Worm (Caenorhabditis elegans): Measurements from ENCODE around the gene C08E8.11.

Gene C08E8.11

DNA sequence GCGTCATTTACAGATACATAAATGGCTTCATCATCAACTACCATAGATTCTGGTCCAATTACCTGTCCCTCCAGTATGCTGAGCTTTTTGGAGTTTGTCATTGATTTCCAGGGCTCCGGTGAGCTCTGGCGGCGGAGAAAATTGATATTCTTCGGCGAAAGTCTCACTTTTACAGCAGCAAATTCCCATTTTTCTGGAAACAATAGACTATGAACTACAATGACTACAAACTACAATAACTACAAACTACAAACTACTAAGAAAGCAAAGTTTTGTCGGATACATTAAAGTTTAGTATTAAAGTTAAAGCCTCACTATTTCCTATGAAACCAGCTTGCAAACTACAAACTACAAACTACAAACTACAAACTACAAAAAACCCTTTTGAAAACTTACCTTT is 4.9 kb downstream of the C08E8.11 start, which contains the start of gene C08E8.2:
TSS of gene C08E8.2 (minus strand) at position 101 of the 400 bp plus-strand sequence.
- TF ChIP-seq tbx-8 (GFP tag; optimal IDR thresholded peaks at IDR 0.05) (no peak), mab-5 (tag; optimal IDR thresholded peaks at IDR 0.05) (no peak), bed-3 (GFP tag; optimal IDR thresholded peaks at IDR 0.05) (no peak), nhr-12 (tag; optimal IDR thresholded peaks at IDR 0.05) (no peak), drap-1 (GFP tag; optimal IDR thresholded peaks at IDR 0.05) (no peak), ceh-83 (GFP tag; optimal IDR thresholded peaks at IDR 0.05) (no peak), ztf-11 (tag; optimal IDR thresholded peaks at IDR 0.05) (no peak), zip-8 (tag; optimal IDR thresholded peaks at IDR 0.05) (no peak), unc-120 (tag; optimal IDR thresholded peaks at IDR 0.05; ENCODE audit: poor library complexity, severe bottlenecking) (no peak), ceh-39 (tag; optimal IDR thresholded peaks at IDR 0.05) (no peak)

DNA sequence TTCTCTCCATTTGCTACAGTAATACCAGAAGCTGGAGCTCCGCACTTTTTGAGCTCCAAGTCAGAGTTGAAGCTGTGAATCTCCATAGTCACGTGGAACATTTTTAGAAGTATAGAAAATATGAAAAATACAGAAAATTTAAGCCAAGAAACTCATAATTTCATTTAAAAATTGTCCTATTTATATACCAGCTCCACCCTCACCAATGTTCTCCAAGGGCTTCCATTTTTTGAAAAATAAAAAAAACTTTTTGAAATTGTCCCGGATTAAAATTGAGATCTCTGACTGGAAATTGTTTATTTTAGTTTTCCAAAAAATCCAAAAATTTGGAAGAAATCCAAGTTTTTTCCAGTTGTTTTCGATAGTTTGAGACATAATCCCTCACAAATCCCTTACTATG is 9.1 kb downstream of the C08E8.11 start, which contains the start of gene C08E8.5:
TSS of gene C08E8.5 (minus strand) at position 101 of the 400 bp plus-strand sequence.
- TF ChIP-seq ztf-11 (tag; optimal IDR thresholded peaks at IDR 0.05) = no peak
- no peak for TF ChIP-seq elt-3 (tag; optimal IDR thresholded peaks at IDR 0.05)
- TF ChIP-seq lsy-2 (tag; optimal IDR thresholded peaks at IDR 0.05) = no peak
- TF ChIP-seq tbx-8 (GFP tag; optimal IDR thresholded peaks at IDR 0.05) = no peak
- TF ChIP-seq zip-8 (tag; optimal IDR thresholded peaks at IDR 0.05) = no peak
- TF ChIP-seq ces-1 (GFP tag; optimal IDR thresholded peaks at IDR 0.05) = no peak
- TF ChIP-seq ceh-83 (GFP tag; optimal IDR thresholded peaks at IDR 0.05) = no peak
- no peak for TF ChIP-seq mls-2 (tag; optimal IDR thresholded peaks at IDR 0.05)
- TF ChIP-seq bed-3 (GFP tag; optimal IDR thresholded peaks at IDR 0.05) = no peak

DNA sequence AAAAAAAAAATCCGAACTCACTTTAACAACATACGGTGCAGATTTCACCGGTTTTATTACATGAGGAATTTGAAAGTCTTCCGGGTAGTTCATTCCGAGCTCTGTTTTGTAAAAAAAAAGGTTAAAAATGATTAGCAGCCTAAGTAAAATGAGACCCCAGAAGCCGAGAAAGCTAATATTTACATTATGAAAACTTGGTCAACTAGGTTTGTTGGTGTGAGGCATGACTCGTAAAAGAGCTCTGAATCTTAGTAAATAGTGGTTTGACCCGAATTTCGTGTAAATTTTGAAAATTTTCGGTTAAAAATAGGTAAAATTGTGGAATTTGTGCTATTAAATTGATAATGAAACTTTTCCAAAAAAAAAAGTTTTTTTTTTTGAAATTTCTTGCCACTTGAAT is 11.6 kb downstream of the C08E8.11 start, which contains the start of gene C08E8.1:
TSS of gene C08E8.1 (minus strand) at position 101 of the 400 bp plus-strand sequence.
- TF ChIP-seq cnd-1 (tag; optimal IDR thresholded peaks at IDR 0.05) (no peak), nhr-12 (tag; optimal IDR thresholded peaks at IDR 0.05) (no peak), snpc-4 (tag; optimal IDR thresholded peaks at IDR 0.05) (no peak), hlh-1 (tag; optimal IDR thresholded peaks at IDR 0.05) (no peak), unc-62 (GFP tag; optimal IDR thresholded peaks at IDR 0.05) (no peak)

DNA sequence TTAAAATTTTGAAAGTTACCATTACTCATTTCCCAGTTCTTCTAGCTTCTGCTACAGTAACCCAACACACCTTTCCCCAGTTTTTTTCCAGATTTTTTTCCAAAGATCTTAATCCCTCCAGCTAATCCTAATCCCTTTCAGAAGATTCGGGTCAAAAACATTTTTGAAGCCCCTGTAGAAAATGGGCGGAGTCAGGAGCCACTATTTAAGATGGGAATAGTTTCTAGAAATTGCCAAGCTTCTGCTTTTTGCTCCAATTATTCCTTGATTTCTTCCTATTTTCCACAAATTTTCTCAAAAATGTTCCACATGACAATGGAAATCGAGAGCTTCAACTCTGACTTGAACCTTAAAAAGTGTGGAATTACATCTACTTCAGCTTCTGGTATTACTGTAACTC is 13.7 kb downstream of the C08E8.11 start, which contains the start of gene C08E8.9:
TSS of gene C08E8.9 (plus strand) at position 301 of the 400 bp plus-strand sequence.
- no peak for TF ChIP-seq snpc-4 (tag; optimal IDR thresholded peaks at IDR 0.05)
- TF ChIP-seq ceh-43 (GFP tag; optimal IDR thresholded peaks at IDR 0.05) = no peak
- TF ChIP-seq unc-39 (tag; optimal IDR thresholded peaks at IDR 0.05) = no peak
- no peak for TF ChIP-seq ham-2 (GFP tag; optimal IDR thresholded peaks at IDR 0.05)
- TF ChIP-seq pha-4 (tag; optimal IDR thresholded peaks at IDR 0.05) = no peak
- TF ChIP-seq sem-2 (GFP tag; optimal IDR thresholded peaks at IDR 0.05) = no peak
- TF ChIP-seq ztf-11 (tag; optimal IDR thresholded peaks at IDR 0.05) = no peak
- no peak for TF ChIP-seq lin-32 (GFP tag; optimal IDR thresholded peaks at IDR 0.05)
- TF ChIP-seq ceh-39 (tag; optimal IDR thresholded peaks at IDR 0.05) = no peak
- TF ChIP-seq nhr-237 (tag; optimal IDR thresholded peaks at IDR 0.05) = no peak
- no peak for TF ChIP-seq mep-1 (tag; optimal IDR thresholded peaks at IDR 0.05)
- no peak for TF ChIP-seq cnd-1 (tag; optimal IDR thresholded peaks at IDR 0.05)
- no peak for TF ChIP-seq elt-3 (tag; optimal IDR thresholded peaks at IDR 0.05)
- TF ChIP-seq sptf-1 (tag; optimal IDR thresholded peaks at IDR 0.05) = no peak
- TF ChIP-seq tbx-8 (GFP tag; optimal IDR thresholded peaks at IDR 0.05) = no peak
- TF ChIP-seq flh-1 (GFP tag; optimal IDR thresholded peaks at IDR 0.05) = no peak
- no peak for TF ChIP-seq mab-5 (tag; optimal IDR thresholded peaks at IDR 0.05)

DNA sequence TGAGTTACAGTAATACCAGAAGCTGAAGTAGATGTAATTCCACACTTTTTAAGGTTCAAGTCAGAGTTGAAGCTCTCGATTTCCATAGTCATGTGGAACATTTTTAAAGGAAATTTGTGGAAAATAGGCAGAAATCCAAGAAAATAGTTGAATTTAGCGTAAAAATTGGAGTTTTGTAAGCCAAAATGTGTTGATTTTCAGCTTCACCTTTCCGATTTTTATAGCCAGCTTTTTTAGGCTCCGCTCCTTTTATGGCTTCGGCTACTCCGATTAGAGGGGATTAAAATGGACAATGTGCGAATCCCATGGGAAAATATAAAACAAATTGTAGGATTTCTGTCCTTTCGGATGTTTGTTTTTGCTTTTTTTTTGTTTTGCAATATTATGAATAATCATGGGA is 17.5 kb downstream of the C08E8.11 start, which contains the start of gene C08E8.6:
TSS of gene C08E8.6 (minus strand) at position 101 of the 400 bp plus-strand sequence.
- TF ChIP-seq snpc-4 (tag; optimal IDR thresholded peaks at IDR 0.05) = no peak
- no peak for TF ChIP-seq hlh-1 (tag; optimal IDR thresholded peaks at IDR 0.05)
- TF ChIP-seq ceh-39 (tag; optimal IDR thresholded peaks at IDR 0.05) = no peak
- no peak for TF ChIP-seq ztf-11 (tag; optimal IDR thresholded peaks at IDR 0.05)
- TF ChIP-seq blmp-1 (tag; optimal IDR thresholded peaks at IDR 0.05) = no peak
- no peak for TF ChIP-seq bed-3 (GFP tag; optimal IDR thresholded peaks at IDR 0.05)
- no peak for TF ChIP-seq nhr-12 (tag; optimal IDR thresholded peaks at IDR 0.05)
- no peak for TF ChIP-seq lin-13 (tag; optimal IDR thresholded peaks at IDR 0.05)
- no peak for TF ChIP-seq sptf-1 (tag; optimal IDR thresholded peaks at IDR 0.05)
- TF ChIP-seq ceh-43 (GFP tag; optimal IDR thresholded peaks at IDR 0.05) = no peak
- no peak for TF ChIP-seq sem-2 (GFP tag; optimal IDR thresholded peaks at IDR 0.05)
- no peak for TF ChIP-seq unc-62 (GFP tag; optimal IDR thresholded peaks at IDR 0.05)
- TF ChIP-seq M03D4.4 (tag; optimal IDR thresholded peaks at IDR 0.05) = no peak
- TF ChIP-seq flh-1 (GFP tag; optimal IDR thresholded peaks at IDR 0.05) = no peak
- no peak for TF ChIP-seq zip-8 (tag; optimal IDR thresholded peaks at IDR 0.05)
- TF ChIP-seq nhr-2 (tag; optimal IDR thresholded peaks at IDR 0.05) = no peak
- no peak for TF ChIP-seq pha-4 (tag; optimal IDR thresholded peaks at IDR 0.05)
- no peak for TF ChIP-seq lsy-2 (tag; optimal IDR thresholded peaks at IDR 0.05)
